Worm (Caenorhabditis elegans) whole organism, L3 larva: ENCODE results near the gene clec-184.

Source experiments
- R02D3.7 ChIP-seq: fragments of 150-350 bp; optimal IDR thresholded peaks from 2 replicates; lab custom pipeline; 2014; ENCODE audit warnings: missing biosample characterization, missing genetic modification characterization
- aly-2 ChIP-seq: fragments of 150-350 bp; optimal IDR thresholded peaks from 2 replicates; lab custom pipeline; 2014; ENCODE audit warnings: missing biosample characterization, missing genetic modification characterization
- ama-1 ChIP-seq: fragments of 150-350 bp; optimal IDR thresholded peaks from 2 replicates; lab custom pipeline; 2018
- ceh-82 ChIP-seq: fragments of 150-350 bp; optimal IDR thresholded peaks from 2 replicates; lab custom pipeline; 2014; ENCODE audit warnings: missing biosample characterization, missing genetic modification characterization
- elt-2 ChIP-seq: sonication (generic microtip); optimal IDR thresholded peaks from 2 replicates; lab custom pipeline; 2016; ENCODE audit warnings: missing genetic modification reagents, mild to moderate bottlenecking, missing genetic modification characterization, missing compliant biosample characterization
- fkh-10 ChIP-seq: sonication (generic microtip); optimal IDR thresholded peaks from 2 replicates; lab custom pipeline; 2017; ENCODE audit warnings: missing biosample characterization, missing genetic modification reagents, missing genetic modification characterization
- nhr-11 ChIP-seq: fragments of 150-350 bp; optimal IDR thresholded peaks from 2 replicates; lab custom pipeline; 2014; ENCODE audit warnings: missing biosample characterization, missing genetic modification characterization
- pha-4 ChIP-seq: fragments of 150-350 bp; optimal IDR thresholded peaks from 2 replicates; lab custom pipeline; 2014; ENCODE audit warnings: missing biosample characterization, missing genetic modification reagents, missing genetic modification characterization
- unc-39 ChIP-seq: sonication (generic microtip); optimal IDR thresholded peaks from 4 replicates; lab custom pipeline; 2017; ENCODE audit warnings: missing biosample characterization, missing genetic modification characterization
- unc-62 ChIP-seq: fragments of 150-350 bp; sonication (generic microtip); optimal IDR thresholded peaks from 4 replicates; lab custom pipeline; 2014; ENCODE audit warnings: missing biosample characterization, missing genetic modification reagents, missing genetic modification characterization

- no peak for TF ChIP-seq fkh-10 (GFP tag; lab: Kevin White, UChicago)
- no peak for TF ChIP-seq elt-2
- TF ChIP-seq ama-1 (lab: Kevin White, UChicago): no peak
- no peak for TF ChIP-seq pha-4 (tag; lab: Kevin White, UChicago)
- TF ChIP-seq aly-2 (tag; lab: Kevin White, UChicago): no peak
- TF ChIP-seq nhr-11 (tag; lab: Kevin White, UChicago): no peak
- no peak for TF ChIP-seq R02D3.7
- TF ChIP-seq unc-62 (GFP tag; lab: Kevin White, UChicago): no peak
- no peak for TF ChIP-seq unc-39
- no peak for TF ChIP-seq ceh-82 (tag; lab: Kevin White, UChicago)
These were observed 11.5 kb downstream of the clec-184 start, which contains the start of gene C25G4.2 for ce11 chrIV:12443936-12444335.
